Worm (Caenorhabditis elegans) whole organism, L4 larva: ENCODE results near the gene T21C9.13.

Experiments
- F10B5.3 ChIP-seq: sonication (generic microtip); optimal IDR thresholded peaks from 2 replicates; lab custom pipeline; 2016; ENCODE audit warnings: mild to moderate bottlenecking, missing genetic modification characterization, missing compliant biosample characterization
- F37D6.2 ChIP-seq: sonication (generic microtip); optimal IDR thresholded peaks from 2 replicates; lab custom pipeline; 2016; ENCODE audit warnings: mild to moderate bottlenecking, missing genetic modification characterization, missing compliant biosample characterization
- F49E8.2 ChIP-seq: sonication (generic microtip); optimal IDR thresholded peaks from 2 replicates; lab custom pipeline; 2016; ENCODE audit warnings: missing compliant biosample characterization, mild to moderate bottlenecking, missing genetic modification characterization, borderline replicate concordance
- T20F7.1 ChIP-seq: fragments of 200-800 bp; sonication (Bioruptor generic); optimal IDR thresholded peaks from 2 replicates; lab custom pipeline; 2018; ENCODE audit warnings: mild to moderate bottlenecking, missing genetic modification characterization, missing compliant biosample characterization
- T26A8.4 ChIP-seq: fragments of 200-800 bp; sonication (Bioruptor generic); IDR thresholded peaks from 2 replicates; pipeline ENCODE4 v1.3.6; 2022; ENCODE audit warnings: missing genetic modification characterization, missing compliant biosample characterization
- Y48G9A.11 ChIP-seq: fragments of 200-800 bp; sonication (Bioruptor generic); IDR thresholded peaks from 2 replicates; pipeline ENCODE4 v1.3.6; 2022; ENCODE audit warnings: missing genetic modification reagents, missing genetic modification characterization, missing compliant biosample characterization
- ZK337.2 ChIP-seq: fragments of 200-800 bp; sonication (Bioruptor generic); IDR thresholded peaks from 2 replicates; pipeline ENCODE4 v1.3.6; 2022; ENCODE audit warnings: missing genetic modification reagents, missing genetic modification characterization, missing compliant biosample characterization
- ZK546.5 ChIP-seq, 2 experiments: sonication (generic microtip); optimal IDR thresholded peaks; 2 replicates each; lab custom pipeline; 2017; ENCODE audit warnings: missing biosample characterization in 2 of 2, missing genetic modification characterization in 2 of 2
- ama-1 ChIP-seq: fragments of 150-350 bp; optimal IDR thresholded peaks from 2 replicates; lab custom pipeline; 2014; ENCODE audit warnings: inconsistent platforms, mixed read lengths
- arid-1 ChIP-seq: fragments of 200-800 bp; sonication (Bioruptor generic); conservative IDR thresholded peaks from 2 replicates; pipeline ENCODE4 v1.3.6; 2022; ENCODE audit warnings: missing genetic modification reagents, missing genetic modification characterization, missing compliant biosample characterization
- attf-4 ChIP-seq: sonication (generic microtip); optimal IDR thresholded peaks from 3 replicates; lab custom pipeline; 2017; ENCODE audit warnings: missing biosample characterization, missing genetic modification characterization
- ceh-20 ChIP-seq: fragments of 200-800 bp; sonication (Bioruptor generic); IDR thresholded peaks from 2 replicates; pipeline ENCODE4 v1.3.6; 2022; ENCODE audit warnings: missing genetic modification reagents, missing genetic modification characterization, missing compliant biosample characterization
- ceh-62 ChIP-seq: sonication (generic microtip); optimal IDR thresholded peaks from 2 replicates; lab custom pipeline; 2017; ENCODE audit warnings: missing biosample characterization, missing genetic modification characterization
- ceh-82 ChIP-seq: sonication (generic microtip); optimal IDR thresholded peaks from 2 replicates; lab custom pipeline; 2017; ENCODE audit warnings: missing biosample characterization, missing genetic modification characterization
- daf-19 ChIP-seq: fragments of 200-800 bp; sonication (Bioruptor generic); conservative IDR thresholded peaks from 2 replicates; pipeline ENCODE4 v1.3.6; 2022; ENCODE audit warnings: missing genetic modification characterization, missing compliant biosample characterization
- dmd-6 ChIP-seq: fragments of 200-800 bp; sonication (Bioruptor generic); IDR thresholded peaks from 2 replicates; pipeline ENCODE4 v1.3.6; 2022; ENCODE audit warnings: missing genetic modification reagents, missing genetic modification characterization, missing compliant biosample characterization
- dpl-1 ChIP-seq: fragments of 150-350 bp; optimal IDR thresholded peaks from 2 replicates; lab custom pipeline; 2014; ENCODE audit warnings: missing biosample characterization, missing genetic modification reagents, missing genetic modification characterization
- duxl-1 ChIP-seq: sonication (generic microtip); optimal IDR thresholded peaks from 2 replicates; lab custom pipeline; 2016; ENCODE audit warnings: mild to moderate bottlenecking, missing genetic modification characterization, moderate library complexity, missing compliant biosample characterization; ENCODE audit not compliant: poor library complexity
- dve-1 ChIP-seq: sonication (generic microtip); optimal IDR thresholded peaks from 2 replicates; lab custom pipeline; 2017; ENCODE audit warnings: antibody characterized with exemption, mild to moderate bottlenecking, missing genetic modification characterization, missing compliant biosample characterization; ENCODE audit not compliant: insufficient read depth
- egl-27 ChIP-seq: sonication (generic microtip); optimal IDR thresholded peaks from 3 replicates; lab custom pipeline; 2017; ENCODE audit warnings: missing biosample characterization, missing genetic modification reagents, missing genetic modification characterization
- fkh-10 ChIP-seq: fragments of 150-350 bp; optimal IDR thresholded peaks from 2 replicates; lab custom pipeline; 2014; ENCODE audit warnings: missing biosample characterization, missing genetic modification reagents, missing genetic modification characterization
- fos-1 ChIP-seq: fragments of 150-350 bp; optimal IDR thresholded peaks from 2 replicates; lab custom pipeline; 2014; ENCODE audit warnings: missing biosample characterization, missing genetic modification characterization
- hlh-11 ChIP-seq: fragments of 200-800 bp; sonication (Bioruptor generic); optimal IDR thresholded peaks from 2 replicates; lab custom pipeline; 2018; ENCODE audit warnings: mild to moderate bottlenecking, missing genetic modification characterization, missing compliant biosample characterization
- hlh-30 ChIP-seq: sonication (generic microtip); optimal IDR thresholded peaks from 2 replicates; lab custom pipeline; 2017; ENCODE audit warnings: antibody characterized with exemption, mild to moderate bottlenecking, missing genetic modification characterization, missing compliant biosample characterization; ENCODE audit not compliant: insufficient read depth
- hmg-1.1 ChIP-seq: fragments of 200-800 bp; sonication (Bioruptor generic); IDR thresholded peaks from 2 replicates; pipeline ENCODE4 v1.3.6; 2022; ENCODE audit warnings: missing genetic modification reagents, missing genetic modification characterization, missing compliant biosample characterization
- lin-38 ChIP-seq: fragments of 200-800 bp; sonication (Bioruptor generic); IDR thresholded peaks from 2 replicates; pipeline ENCODE4 v1.3.6; 2022; ENCODE audit warnings: missing genetic modification reagents, missing genetic modification characterization, missing compliant biosample characterization
- madf-9 ChIP-seq: fragments of 200-800 bp; sonication (Bioruptor generic); conservative IDR thresholded peaks from 2 replicates; pipeline ENCODE4 v1.3.6; 2022; ENCODE audit warnings: missing genetic modification reagents, missing genetic modification characterization, missing compliant biosample characterization
- mep-1 ChIP-seq: fragments of 150-350 bp; sonication (generic microtip); optimal IDR thresholded peaks from 3 replicates; lab custom pipeline; 2014; ENCODE audit warnings: missing biosample characterization, missing genetic modification characterization
- mes-2 ChIP-seq: sonication (generic microtip); optimal IDR thresholded peaks from 2 replicates; lab custom pipeline; 2016; ENCODE audit warnings: missing genotype, mild to moderate bottlenecking, missing genetic modification characterization, missing compliant biosample characterization; ENCODE audit not compliant: poor library complexity, severe bottlenecking
- mxl-2 ChIP-seq: fragments of 200-800 bp; sonication (Bioruptor generic); conservative IDR thresholded peaks from 2 replicates; pipeline ENCODE4 v1.3.6; 2022; ENCODE audit warnings: missing genetic modification reagents, missing genetic modification characterization, missing compliant biosample characterization
- nhr-10 ChIP-seq: fragments of 150-350 bp; optimal IDR thresholded peaks from 2 replicates; lab custom pipeline; 2014; ENCODE audit warnings: missing biosample characterization, missing genetic modification characterization
- nhr-102 ChIP-seq: sonication (generic microtip); optimal IDR thresholded peaks from 2 replicates; lab custom pipeline; 2016; ENCODE audit warnings: mild to moderate bottlenecking, missing genetic modification characterization, moderate library complexity, missing compliant biosample characterization
- nhr-11 ChIP-seq: fragments of 150-350 bp; optimal IDR thresholded peaks from 2 replicates; lab custom pipeline; 2014; ENCODE audit warnings: missing biosample characterization, missing genetic modification characterization
- nhr-237 ChIP-seq: sonication (generic microtip); optimal IDR thresholded peaks from 2 replicates; lab custom pipeline; 2017; ENCODE audit warnings: missing biosample characterization, missing genetic modification characterization
- nhr-28 ChIP-seq: fragments of 150-350 bp; optimal IDR thresholded peaks from 2 replicates; lab custom pipeline; 2014; ENCODE audit warnings: missing biosample characterization, missing genetic modification characterization
- nhr-41 ChIP-seq: fragments of 200-800 bp; sonication (Bioruptor generic); IDR thresholded peaks from 2 replicates; pipeline ENCODE4 v1.3.6; 2022; ENCODE audit warnings: missing genetic modification reagents, missing genetic modification characterization, missing compliant biosample characterization
- nhr-42 ChIP-seq: fragments of 200-800 bp; sonication (Bioruptor generic); IDR thresholded peaks from 2 replicates; pipeline ENCODE4 v1.3.6; 2022; ENCODE audit warnings: missing genetic modification characterization, missing compliant biosample characterization
- nhr-48 ChIP-seq: sonication (generic microtip); optimal IDR thresholded peaks from 2 replicates; lab custom pipeline; 2016; ENCODE audit warnings: mild to moderate bottlenecking, missing genetic modification characterization, missing compliant biosample characterization
- nhr-77 ChIP-seq: fragments of 150-350 bp; optimal IDR thresholded peaks from 2 replicates; lab custom pipeline; 2014; ENCODE audit warnings: missing biosample characterization, missing genetic modification characterization
- pqm-1 ChIP-seq: sonication (generic microtip); optimal IDR thresholded peaks from 2 replicates; lab custom pipeline; 2017; ENCODE audit warnings: missing biosample characterization, missing genetic modification characterization
- rbr-2 ChIP-seq: sonication (generic microtip); optimal IDR thresholded peaks from 2 replicates; lab custom pipeline; 2016; ENCODE audit warnings: missing genotype, missing genetic modification characterization, missing compliant biosample characterization
- snpc-1.2 ChIP-seq: fragments of 200-800 bp; sonication (Bioruptor generic); IDR thresholded peaks from 2 replicates; pipeline ENCODE4 v1.3.6; 2022; ENCODE audit warnings: missing genetic modification reagents, missing genetic modification characterization, missing compliant biosample characterization
- spr-1 ChIP-seq: sonication (generic microtip); optimal IDR thresholded peaks from 2 replicates; lab custom pipeline; 2016; ENCODE audit warnings: mild to moderate bottlenecking, missing genetic modification characterization, missing compliant biosample characterization
- tra-1 ChIP-seq: fragments of 200-800 bp; sonication (Bioruptor generic); IDR thresholded peaks from 2 replicates; pipeline ENCODE4 v1.3.6; 2022; ENCODE audit warnings: missing genetic modification reagents, missing genetic modification characterization, missing compliant biosample characterization
- unc-130 ChIP-seq: sonication (generic microtip); optimal IDR thresholded peaks from 2 replicates; lab custom pipeline; 2016; ENCODE audit warnings: missing genetic modification reagents, missing genetic modification characterization, missing compliant biosample characterization
- zag-1 ChIP-seq: fragments of 150-350 bp; optimal IDR thresholded peaks from 2 replicates; lab custom pipeline; 2014; ENCODE audit warnings: missing biosample characterization, missing genetic modification characterization
- zfp-2 ChIP-seq: sonication (generic microtip); optimal IDR thresholded peaks from 2 replicates; lab custom pipeline; 2016; ENCODE audit warnings: mild to moderate bottlenecking, missing genetic modification characterization, missing compliant biosample characterization
- zip-11 ChIP-seq: fragments of 200-800 bp; sonication (Bioruptor generic); IDR thresholded peaks from 2 replicates; pipeline ENCODE4 v1.3.6; 2022; ENCODE audit warnings: missing genetic modification characterization, missing compliant biosample characterization
- ztf-7 ChIP-seq: fragments of 150-350 bp; optimal IDR thresholded peaks from 2 replicates; lab custom pipeline; 2014; ENCODE audit warnings: missing biosample characterization, missing genetic modification characterization

Gene T21C9.13

ce11 chrV:10578226-10578625, 18.8 kb upstream of the T21C9.13 start, which contains the start of gene mics-1:
mics-1 (minus strand) TSS chrV:10578326.
- TF ChIP-seq T20F7.1 (GFP tag; lab: Kevin White, UChicago) (no peak), daf-19 (GFP tag; lab: Robert Waterston, UW) (0 out of 2 replicates have a peak, but pooled peaks have one; percentile 27)

- TF ChIP-seq ama-1 (lab: Kevin White, UChicago) (no peak), tra-1 (GFP tag; lab: Robert Waterston, UW) (peak; percentile 42; the same call in 1 of the 2 replicates), nhr-102 (tag; lab: Kevin White, UChicago) (peak; percentile 76), zfp-2 (peak; percentile 20), nhr-41 (GFP tag; lab: Robert Waterston, UW) (no peak), nhr-48 (tag; lab: Kevin White, UChicago) (peak; percentile 66), mes-2 (tag; lab: Kevin White, UChicago) (peak; percentile 85), unc-130 (GFP tag; lab: Kevin White, UChicago) (peak; percentile 19), ZK546.5 (tag; optimal IDR thresholded peaks at IDR 0.05; lab: Kevin White, UChicago) (no peak), Y48G9A.11 (GFP tag; lab: Robert Waterston, UW) (no peak), F49E8.2 (tag; lab: Kevin White, UChicago) (peak; percentile 33), T20F7.1 (GFP tag; lab: Kevin White, UChicago) (peak; percentile 74), fkh-10 (no peak), zag-1 (no peak), ZK337.2 (no peak), dve-1 (tag; lab: Kevin White, UChicago) (peak; percentile 69), nhr-42 (GFP tag; lab: Robert Waterston, UW) (no peak), ztf-7 (tag; lab: Kevin White, UChicago) (peak; percentile 38), attf-4 (no peak), nhr-77 (tag; lab: Kevin White, UChicago) (peak; percentile 46), fos-1 (tag; lab: Kevin White, UChicago) (no peak), rbr-2 (tag; lab: Kevin White, UChicago) (peak; percentile 77), F37D6.2 (tag; lab: Kevin White, UChicago) (peak; percentile 50), nhr-10 (no peak), ceh-62 (tag; lab: Kevin White, UChicago) (no peak), hlh-11 (tag; lab: Kevin White, UChicago) (peak; percentile 69), egl-27 (tag; lab: Kevin White, UChicago) (no peak), nhr-237 (tag; lab: Kevin White, UChicago) (no peak), duxl-1 (peak; percentile 66), arid-1 (GFP tag; lab: Robert Waterston, UW) (0 out of 2 replicates have a peak, but pooled peaks have one; percentile 24), T26A8.4 (GFP tag; lab: Robert Waterston, UW) (peak; percentile 82; the same call in 1 of the 2 replicates), snpc-1.2 (GFP tag; lab: Robert Waterston, UW) (no peak), ceh-82 (tag; lab: Kevin White, UChicago) (no peak), pqm-1 (tag; lab: Kevin White, UChicago) (no peak), zip-11 (no peak), hlh-30 (tag; lab: Kevin White, UChicago) (peak; percentile 62), ceh-20 (GFP tag; lab: Robert Waterston, UW) (peak; percentile 78), dpl-1 (peak; percentile 80), madf-9 (GFP tag; lab: Robert Waterston, UW) (no peak), nhr-11 (tag; lab: Kevin White, UChicago) (peak; percentile 13), hmg-1.1 (peak; percentile 76; the same call in 1 of the 2 replicates), dmd-6 (peak; percentile 73), mep-1 (tag; lab: Kevin White, UChicago) (peak; percentile 80), lin-38 (GFP tag; lab: Robert Waterston, UW) (peak; percentile 84), spr-1 (tag; lab: Kevin White, UChicago) (peak; percentile 52), mxl-2 (GFP tag; lab: Robert Waterston, UW) (no peak), F10B5.3 (tag; lab: Kevin White, UChicago) (peak; percentile 49), nhr-28 (tag; lab: Kevin White, UChicago) (peak; percentile 7)
Measured at ce11 chrV:10578938-10579337, 18.1 kb upstream of the T21C9.13 start, which contains the start of the genes erh-1 and lpd-9. erh-1 (minus strand) TSS chrV:10579141. lpd-9 (plus strand) TSS chrV:10579305.
